Worm (Caenorhabditis elegans): Measurements from ENCODE around the gene dnc-2.

- no peak for TF ChIP-seq dao-5 (tag; optimal IDR thresholded peaks at IDR 0.05)
- no peak for TF ChIP-seq him-1 (tag; optimal IDR thresholded peaks at IDR 0.05)
Observed at ce11 chrIII:5898631-5899030, 26.9 kb downstream of the dnc-2 start.

Measured in whole organism, L4/young adult.